Fruit fly (Drosophila melanogaster): ENCODE data around the gene ss.

The ss gene

dm6 chr3R:16356863-16357215 is 46.7 kb downstream of the ss start, which contains the start of gene CG10311:
TSS of gene CG10311 (minus strand) at chr3R:16357015.
- no peak for TF ChIP-seq CG31627 (GFP tag; optimal IDR thresholded peaks at IDR 0.05)
- TF ChIP-seq CG6808 (GFP tag; optimal IDR thresholded peaks at IDR 0.05): no peak
- TF ChIP-seq Gug (GFP tag; IDR thresholded peaks at IDR 0.05): no peak
- peak; percentile 33 for TF ChIP-seq CG16779 (tag; optimal IDR thresholded peaks at IDR 0.05)
- TF ChIP-seq CG10669 (GFP tag; optimal IDR thresholded peaks at IDR 0.05): no peak
- TF ChIP-seq CG6276 (GFP tag; optimal IDR thresholded peaks at IDR 0.05): no peak
- TF ChIP-seq Sox102F (GFP tag; optimal IDR thresholded peaks at IDR 0.05): no peak
- TF ChIP-seq net (GFP tag; optimal IDR thresholded peaks at IDR 0.05): no peak
- no peak for TF ChIP-seq Eip75B (GFP tag; optimal IDR thresholded peaks at IDR 0.05)
- TF ChIP-seq CG11762 (GFP tag; optimal IDR thresholded peaks at IDR 0.05; ENCODE audit: insufficient read depth): no peak
- no peak for TF ChIP-seq CG11902 (GFP tag; optimal IDR thresholded peaks at IDR 0.05)
- TF ChIP-seq Ets96B (tag; optimal IDR thresholded peaks at IDR 0.05): no peak
- no peak for TF ChIP-seq Met (GFP tag; optimal IDR thresholded peaks at IDR 0.05)
- TF ChIP-seq CG6854 (GFP tag; optimal IDR thresholded peaks at IDR 0.05): peak; percentile 73
- no peak for TF ChIP-seq CG9139 (GFP tag; optimal IDR thresholded peaks at IDR 0.05)
- no peak for TF ChIP-seq spab (GFP tag; optimal IDR thresholded peaks at IDR 0.05)
- TF ChIP-seq Sox15 (GFP tag; optimal IDR thresholded peaks at IDR 0.05): no peak
- no peak for TF ChIP-seq dsx (GFP tag; optimal IDR thresholded peaks at IDR 0.05; ENCODE audit: poor library complexity, severe bottlenecking)
- no peak for TF ChIP-seq CG11294 (GFP tag; IDR thresholded peaks at IDR 0.05)
- no peak for TF ChIP-seq CG3032 (tag; optimal IDR thresholded peaks at IDR 0.05)
- TF ChIP-seq Hr39 (GFP tag; optimal IDR thresholded peaks at IDR 0.05): no peak
- TF ChIP-seq CG6163 (GFP tag; IDR thresholded peaks at IDR 0.05): 0 out of 3 replicates have a peak, but pooled peaks have one; percentile 15
- TF ChIP-seq Sox14 (GFP tag; optimal IDR thresholded peaks at IDR 0.05): no peak
- no peak for TF ChIP-seq CG7368 (GFP tag; optimal IDR thresholded peaks at IDR 0.05)
- TF ChIP-seq Blimp-1 (GFP tag; optimal IDR thresholded peaks at IDR 0.05): no peak
- no peak for TF ChIP-seq achi (GFP tag; optimal IDR thresholded peaks at IDR 0.05)
- no peak for TF ChIP-seq CG1621 (tag; optimal IDR thresholded peaks at IDR 0.05)
- no peak for TF ChIP-seq svp (GFP tag)
- TF ChIP-seq fd59A (GFP tag; optimal IDR thresholded peaks at IDR 0.05): no peak
- TF ChIP-seq esn (GFP tag; optimal IDR thresholded peaks at IDR 0.05): no peak
- TF ChIP-seq eg (GFP tag; IDR thresholded peaks at IDR 0.05): peak; percentile 24; the same call in 1 of the 3 replicates
- no peak for TF ChIP-seq Hr38 (GFP tag; optimal IDR thresholded peaks at IDR 0.05)

DNA sequence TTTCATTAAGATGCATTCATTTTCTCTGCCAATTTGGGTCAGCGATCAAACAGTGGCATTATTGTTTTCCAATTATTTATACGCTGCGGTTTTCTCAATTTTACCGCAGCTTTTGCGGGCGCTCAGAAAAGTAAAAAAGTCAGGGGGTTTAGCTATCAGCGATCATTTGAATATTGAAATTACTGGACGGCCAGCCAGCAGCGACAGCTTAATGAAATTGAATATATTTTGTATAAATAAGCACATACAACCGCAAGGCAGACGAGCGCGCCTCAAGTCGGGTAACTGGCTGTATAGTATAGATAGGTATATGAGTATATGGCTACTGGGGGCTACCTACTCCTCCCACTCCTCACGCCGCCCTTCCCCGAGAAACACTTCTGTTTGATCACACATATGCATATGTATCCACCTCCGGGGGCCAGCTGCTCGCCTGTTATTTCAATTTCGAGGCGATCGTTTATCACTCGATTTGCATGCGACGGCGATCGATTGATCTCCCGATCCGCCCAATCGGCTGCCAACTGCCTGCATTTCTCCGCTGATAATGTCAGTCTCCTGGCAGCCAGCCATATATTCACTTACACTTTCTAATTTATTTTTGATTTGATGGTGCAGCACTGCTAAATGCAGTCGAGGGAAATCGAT is 47.2 kb downstream of the ss start:
- no peak for TF ChIP-seq fd85E (GFP tag; optimal IDR thresholded peaks at IDR 0.05)
- TF ChIP-seq ss (GFP tag; optimal IDR thresholded peaks at IDR 0.05): no peak
- no peak for TF ChIP-seq Met (GFP tag; optimal IDR thresholded peaks at IDR 0.05)
- no peak for TF ChIP-seq dac (GFP tag; optimal IDR thresholded peaks at IDR 0.05)
- TF ChIP-seq CG16779 (tag; optimal IDR thresholded peaks at IDR 0.05): no peak
- TF ChIP-seq svp (GFP tag): peak; percentile 94
- no peak for TF ChIP-seq Hr39 (GFP tag; optimal IDR thresholded peaks at IDR 0.05)
- TF ChIP-seq CG6808 (GFP tag; optimal IDR thresholded peaks at IDR 0.05): no peak
- TF ChIP-seq Ets21C (GFP tag; optimal IDR thresholded peaks at IDR 0.05): no peak
- TF ChIP-seq salr (GFP tag; optimal IDR thresholded peaks at IDR 0.05): peak in 1 of 2 experiments; percentile 23
- TF ChIP-seq achi (GFP tag; optimal IDR thresholded peaks at IDR 0.05): no peak
- TF ChIP-seq CG3032 (tag; optimal IDR thresholded peaks at IDR 0.05): no peak
- TF ChIP-seq CG32006 (GFP tag; optimal IDR thresholded peaks at IDR 0.05): no peak
- no peak for TF ChIP-seq CG11294 (GFP tag; IDR thresholded peaks at IDR 0.05)
- peak; percentile 9 for TF ChIP-seq net (GFP tag; optimal IDR thresholded peaks at IDR 0.05)
- no peak for TF ChIP-seq pdm3 (GFP tag; optimal IDR thresholded peaks at IDR 0.05)
- TF ChIP-seq Eip78C (GFP tag): peak; percentile 1
- no peak for TF ChIP-seq CG34406 (GFP tag; optimal IDR thresholded peaks at IDR 0.05)

Measured in whole organism, prepupa.